Fruit fly (Drosophila melanogaster) S2 (cell line): ENCODE data around the gene CG10324.

Experiments used
- CG8478 ChIP-seq: fragments of >200 bp; optimal IDR thresholded peaks from 2 replicates; lab custom pipeline; 2018
- CTCF ChIP-seq, 2 experiments: fragments of >200 bp; optimal IDR thresholded peaks; 2 replicates each; lab custom pipeline; 2018

DNA sequence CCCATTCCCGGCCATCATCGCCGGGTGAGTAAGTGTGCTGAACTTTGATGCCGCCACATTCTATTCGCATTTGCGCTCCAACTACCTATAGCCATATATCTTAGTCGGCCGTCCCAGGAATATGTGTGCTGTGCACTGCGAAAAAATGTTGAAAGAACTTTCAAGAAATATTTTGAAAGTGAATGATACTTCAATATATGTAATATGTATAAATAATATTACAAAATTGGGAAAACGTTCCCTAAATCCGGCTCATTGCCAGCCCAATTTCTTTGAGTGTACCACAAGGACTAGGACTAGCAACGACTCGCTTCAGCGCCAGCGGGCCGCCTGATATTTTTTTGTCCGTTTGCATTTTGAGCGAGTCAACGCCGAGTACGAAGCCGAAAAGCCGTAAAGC is 26.4 kb upstream of the CG10324 start:
- TF ChIP-seq CTCF (optimal IDR thresholded peaks at IDR 0.05; lab: Kevin White, UChicago): no peak
- no peak for TF ChIP-seq CG8478
